Fruit fly (Drosophila melanogaster) S2 (cell line): Measurements from ENCODE around the gene Gp93.

ENCODE experiments used
- CG8478 ChIP-seq: fragments of >200 bp; optimal IDR thresholded peaks from 2 replicates; lab custom pipeline; 2018
- CTCF ChIP-seq, 2 experiments: fragments of >200 bp; optimal IDR thresholded peaks; 2 replicates each; lab custom pipeline; 2018

The Gp93 gene

dm6 chr3R:27948421-27948906 is at the start of gene Gp93:
TSS of gene Gp93 (plus strand) at chr3R:27948711.
- TF ChIP-seq CTCF (optimal IDR thresholded peaks at IDR 0.05; lab: Kevin White, UChicago) (no peak), CG8478 (no peak)

dm6 chr3R:27905695-27906094 is 42.8 kb upstream of the Gp93 start, which contains the start of gene CG34353:
TSS of gene CG34353 (minus strand) at chr3R:27905843.
- TF ChIP-seq CTCF (optimal IDR thresholded peaks at IDR 0.05; lab: Kevin White, UChicago) (no peak), CG8478 (no peak)

dm6 chr3R:27912147-27912546 is 36.4 kb upstream of the Gp93 start, which contains the start of gene mil:
TSS of gene mil (plus strand) at chr3R:27912447.
- no peak for TF ChIP-seq CTCF (optimal IDR thresholded peaks at IDR 0.05; lab: Kevin White, UChicago)
- TF ChIP-seq CG8478 = no peak

- no peak for TF ChIP-seq CG8478
- no peak for TF ChIP-seq CTCF (optimal IDR thresholded peaks at IDR 0.05; lab: Kevin White, UChicago)
Measured at dm6 chr3R:27916355-27917019, 32.0 kb upstream of the Gp93 start, which contains the start of the genes CG5003 and mRpS22. TSS of gene CG5003 (minus strand) at chr3R:27916516. TSS of gene mRpS22 (plus strand) at chr3R:27916908.

- no peak for TF ChIP-seq CTCF (optimal IDR thresholded peaks at IDR 0.05; lab: Kevin White, UChicago)
Measured at dm6 chr3R:27919385-27919789, 29.1 kb upstream of the Gp93 start, which contains the start of gene Boh1. TSS of gene Boh1 (minus strand) at chr3R:27919460.

- TF ChIP-seq CG8478 (no peak), CTCF (optimal IDR thresholded peaks at IDR 0.05; lab: Kevin White, UChicago) (no peak)
Measured at dm6 chr3R:27920883-27921282, 27.6 kb upstream of the Gp93 start, which contains the start of gene CG12259. TSS of gene CG12259 (minus strand) at chr3R:27921089.

dm6 chr3R:27921982-27922672 is 26.4 kb upstream of the Gp93 start, which contains the start of gene BCAS2:
TSS of gene BCAS2 (minus strand) at chr3R:27922356.
- TF ChIP-seq CG8478 (no peak), CTCF (optimal IDR thresholded peaks at IDR 0.05; lab: Kevin White, UChicago) (no peak)

dm6 chr3R:27922673-27923175 is 25.8 kb upstream of the Gp93 start, which contains the start of gene RpL4:
TSS of gene RpL4 (plus strand) at chr3R:27922821.
- TF ChIP-seq CTCF (optimal IDR thresholded peaks at IDR 0.05; lab: Kevin White, UChicago) (no peak), CG8478 (no peak)

- TF ChIP-seq CTCF (optimal IDR thresholded peaks at IDR 0.05; lab: Kevin White, UChicago) = no peak
- no peak for TF ChIP-seq CG8478
Measured at dm6 chr3R:27925000-27925970, 23.2 kb upstream of the Gp93 start, which contains the start of gene mino. TSS of gene mino (plus strand) at chr3R:27925191.

dm6 chr3R:27925971-27926533 is 22.5 kb upstream of the Gp93 start:
- TF ChIP-seq CTCF (optimal IDR thresholded peaks at IDR 0.05; lab: Kevin White, UChicago) (no peak), CG8478 (no peak)

- TF ChIP-seq CG8478 (no peak), CTCF (optimal IDR thresholded peaks at IDR 0.05; lab: Kevin White, UChicago) (no peak)
Measured at dm6 chr3R:27926738-27927215, 21.7 kb upstream of the Gp93 start.

- TF ChIP-seq CG8478 = no peak
- no peak for TF ChIP-seq CTCF (optimal IDR thresholded peaks at IDR 0.05; lab: Kevin White, UChicago)
Measured at dm6 chr3R:27928140-27928539, 20.4 kb upstream of the Gp93 start, which contains the start of gene nenya. TSS of gene nenya (minus strand) at chr3R:27928174.

dm6 chr3R:27928984-27929924 is 19.3 kb upstream of the Gp93 start:
- no peak for TF ChIP-seq CG8478
- TF ChIP-seq CTCF (optimal IDR thresholded peaks at IDR 0.05; lab: Kevin White, UChicago) = no peak
